Fruit fly (Drosophila melanogaster) whole organism, embryonic: Measurements from ENCODE around the gene GAPsec.

Experiments used
- Ada2b ChIP-seq: fragments of 200-800 bp; sonication (Bioruptor generic); IDR thresholded peaks from 2 replicates; pipeline ENCODE4 v1.3.6; 2022; ENCODE audit warnings: missing biosample characterization, missing genetic modification characterization
- Adf1 ChIP-seq: fragments of 200-800 bp; sonication (Bioruptor generic); IDR thresholded peaks from 2 replicates; pipeline ENCODE4 v1.3.6; 2022; ENCODE audit warnings: missing biosample characterization, missing genetic modification characterization
- CG10267 ChIP-seq: fragments of 200-800 bp; sonication (Bioruptor generic); optimal IDR thresholded peaks from 2 replicates; lab custom pipeline; 2018; ENCODE audit warnings: missing biosample characterization, mild to moderate bottlenecking, missing genetic modification characterization, moderate library complexity
- CG12104 ChIP-seq: fragments of 200-800 bp; sonication (Bioruptor generic); optimal IDR thresholded peaks from 3 replicates; lab custom pipeline; 2016; ENCODE audit warnings: missing biosample characterization, missing genetic modification characterization
- CG6689 ChIP-seq: fragments of 200-800 bp; sonication (Bioruptor generic); IDR thresholded peaks from 2 replicates; pipeline ENCODE4 v1.3.6; 2022; ENCODE audit warnings: missing biosample characterization, missing genetic modification characterization
- Doc2 ChIP-seq: fragments of 200-800 bp; sonication (Bioruptor generic); IDR thresholded peaks from 2 replicates; pipeline ENCODE4 v1.3.6; 2022; ENCODE audit warnings: missing biosample characterization, missing genetic modification characterization
- Kr ChIP-seq: fragments of 200-800 bp; sonication (Bioruptor generic); optimal IDR thresholded peaks from 2 replicates; lab custom pipeline; 2017; ENCODE audit warnings: missing biosample characterization, mild to moderate bottlenecking, missing genetic modification characterization
- Oaz ChIP-seq: fragments of 200-800 bp; sonication (Bioruptor generic); IDR thresholded peaks from 2 replicates; pipeline ENCODE4 v1.3.6; 2022; ENCODE audit warnings: missing biosample characterization, missing genetic modification characterization
- rib ChIP-seq: fragments of 200-800 bp; sonication (Bioruptor generic); IDR thresholded peaks from 2 replicates; pipeline ENCODE4 v1.3.6; 2022; ENCODE audit warnings: missing biosample characterization, missing genetic modification characterization

dm6 chr3L:8629701-8630343 lies 6.1 kb upstream of the GAPsec start:
- TF ChIP-seq Oaz (GFP tag; lab: Robert Waterston, UW), result no peak
- TF ChIP-seq Doc2 (GFP tag; lab: Robert Waterston, UW), result no peak
- no peak for TF ChIP-seq rib (GFP tag; lab: Robert Waterston, UW)
- no peak for TF ChIP-seq CG6689
- no peak for TF ChIP-seq CG10267 (tag; lab: Kevin White, UChicago)
- no peak for TF ChIP-seq Ada2b (GFP tag; lab: Robert Waterston, UW)
- no peak for TF ChIP-seq Kr
- TF ChIP-seq Adf1, result no peak
- no peak for TF ChIP-seq CG12104 (GFP tag; lab: Kevin White, UChicago)
